Fruit fly (Drosophila melanogaster) whole organism, embryonic: Measurements from ENCODE around the gene CG12106.
A peak's percentile ranks its signal among the peaks of the same experiment; 100 is the strongest.

ENCODE experiments used
- Adf1 ChIP-seq: fragments of 200-800 bp; sonication (Bioruptor generic); IDR thresholded peaks from 2 replicates; pipeline ENCODE4 v1.3.6; 2022; ENCODE audit warnings: missing biosample characterization, missing genetic modification characterization
- Asciz ChIP-seq: fragments of 200-800 bp; sonication (Bioruptor generic); optimal IDR thresholded peaks from 2 replicates; lab custom pipeline; 2017; ENCODE audit warnings: missing biosample characterization, mild to moderate bottlenecking, missing genetic modification characterization, missing genetic modification reagents
- CG10462 ChIP-seq: fragments of 200-800 bp; sonication (Bioruptor generic); optimal IDR thresholded peaks from 2 replicates; lab custom pipeline; 2016; ENCODE audit warnings: missing biosample characterization, missing genetic modification characterization
- CG12391 ChIP-seq: fragments of 200-800 bp; sonication (Bioruptor generic); optimal IDR thresholded peaks from 3 replicates; lab custom pipeline; 2018; ENCODE audit warnings: missing biosample characterization, mild to moderate bottlenecking, missing genetic modification characterization, moderate library complexity
- CG12744 ChIP-seq: fragments of 200-800 bp; sonication (Bioruptor generic); optimal IDR thresholded peaks from 2 replicates; lab custom pipeline; 2016; ENCODE audit warnings: missing biosample characterization, missing genetic modification characterization
- CG13296 ChIP-seq: fragments of 200-800 bp; sonication (Bioruptor generic); optimal IDR thresholded peaks from 3 replicates; lab custom pipeline; 2018; ENCODE audit warnings: missing biosample characterization, mild to moderate bottlenecking, missing genetic modification characterization
- CG13424 ChIP-seq: fragments of 200-800 bp; sonication (Bioruptor generic); optimal IDR thresholded peaks from 2 replicates; lab custom pipeline; 2019; ENCODE audit warnings: missing biosample characterization, mild to moderate bottlenecking, missing genetic modification characterization, moderate library complexity
- CG13894 ChIP-seq: fragments of 200-800 bp; sonication (Bioruptor generic); optimal IDR thresholded peaks from 3 replicates; lab custom pipeline; 2018; ENCODE audit warnings: missing biosample characterization, mild to moderate bottlenecking, missing genetic modification characterization, moderate library complexity
- CG14667 ChIP-seq: fragments of 200-800 bp; sonication (Bioruptor generic); IDR thresholded peaks from 2 replicates; pipeline ENCODE4 v1.3.6; 2022; ENCODE audit warnings: missing biosample characterization, missing genetic modification characterization
- CG14710 ChIP-seq: fragments of 200-800 bp; sonication (Bioruptor generic); optimal IDR thresholded peaks from 3 replicates; lab custom pipeline; 2019; ENCODE audit warnings: missing biosample characterization, mild to moderate bottlenecking, missing genetic modification characterization, moderate library complexity
- CG14965 ChIP-seq: fragments of 200-800 bp; sonication (Bioruptor generic); optimal IDR thresholded peaks from 2 replicates; lab custom pipeline; 2016; ENCODE audit warnings: missing biosample characterization, missing genetic modification characterization, borderline replicate concordance
- CG16815 ChIP-seq: fragments of 200-800 bp; sonication (Bioruptor generic); optimal IDR thresholded peaks from 3 replicates; lab custom pipeline; 2017; ENCODE audit warnings: missing biosample characterization, mild to moderate bottlenecking, missing genetic modification characterization
- CG17328 ChIP-seq: fragments of 200-800 bp; sonication (Bioruptor generic); IDR thresholded peaks from 2 replicates; pipeline ENCODE4 v1.3.6; 2022; ENCODE audit warnings: missing biosample characterization, missing genetic modification characterization
- CG17359 ChIP-seq: fragments of 200-800 bp; sonication (Bioruptor generic); optimal IDR thresholded peaks from 3 replicates; lab custom pipeline; 2018; ENCODE audit warnings: missing biosample characterization, mild to moderate bottlenecking, missing genetic modification characterization, moderate library complexity
- CG18011 ChIP-seq: fragments of 200-800 bp; sonication (Bioruptor generic); optimal IDR thresholded peaks from 2 replicates; lab custom pipeline; 2017; ENCODE audit warnings: missing biosample characterization, missing genetic modification characterization, mild to moderate bottlenecking, moderate library complexity, missing genotype
- CG18262 ChIP-seq: fragments of 200-800 bp; optimal IDR thresholded peaks from 3 replicates; lab custom pipeline; 2019; ENCODE audit warnings: missing biosample characterization, mild to moderate bottlenecking, missing genetic modification characterization, moderate library complexity
- CG18764 ChIP-seq: fragments of 200-800 bp; sonication (Bioruptor generic); optimal IDR thresholded peaks from 3 replicates; lab custom pipeline; 2016; ENCODE audit warnings: missing biosample characterization, missing genetic modification characterization
- CG34422 ChIP-seq: fragments of 200-800 bp; sonication (Bioruptor generic); IDR thresholded peaks from 3 replicates; pipeline ENCODE4 v1.3.6; 2022; ENCODE audit warnings: missing biosample characterization, missing genetic modification characterization
- CG6254 ChIP-seq: fragments of 200-800 bp; sonication (Bioruptor generic); optimal IDR thresholded peaks from 3 replicates; lab custom pipeline; 2017; ENCODE audit warnings: mild to moderate bottlenecking, missing biosample characterization, missing genetic modification reagents, missing genetic modification characterization
- CG6765 ChIP-seq: fragments of 200-800 bp; sonication (Bioruptor generic); optimal IDR thresholded peaks from 3 replicates; lab custom pipeline; 2017; ENCODE audit warnings: missing biosample characterization, mild to moderate bottlenecking, missing genetic modification characterization
- CG7372 ChIP-seq: fragments of 200-800 bp; sonication (Bioruptor generic); IDR thresholded peaks from 2 replicates; pipeline ENCODE4 v1.3.6; 2022; ENCODE audit warnings: missing biosample characterization, missing genetic modification characterization
- CG8089 ChIP-seq: fragments of 200-800 bp; sonication (Bioruptor generic); optimal IDR thresholded peaks from 3 replicates; lab custom pipeline; 2016; ENCODE audit warnings: missing biosample characterization, missing genetic modification characterization
- CG8359 ChIP-seq: fragments of 200-800 bp; sonication (Bioruptor generic); optimal IDR thresholded peaks from 2 replicates; lab custom pipeline; 2017; ENCODE audit warnings: missing biosample characterization, mild to moderate bottlenecking, missing genetic modification characterization, borderline replicate concordance
- CG9876 ChIP-seq: fragments of 200-800 bp; sonication (Bioruptor generic); optimal IDR thresholded peaks from 2 replicates; lab custom pipeline; 2016; ENCODE audit warnings: missing biosample characterization, missing genetic modification characterization
- Dip2 ChIP-seq: fragments of 200-800 bp; sonication (Bioruptor generic); IDR thresholded peaks from 2 replicates; pipeline ENCODE4 v1.3.6; 2022; ENCODE audit warnings: missing biosample characterization, missing genetic modification characterization
- Gsc ChIP-seq: fragments of 200-800 bp; sonication (Bioruptor generic); IDR thresholded peaks from 2 replicates; pipeline ENCODE4 v1.3.6; 2022; ENCODE audit warnings: missing biosample characterization, missing genetic modification characterization
- H15 ChIP-seq: fragments of 200-800 bp; sonication (Bioruptor generic); IDR thresholded peaks from 3 replicates; pipeline ENCODE4 v1.3.6; 2022; ENCODE audit warnings: missing biosample characterization, missing genetic modification characterization
- Hr78 ChIP-seq, 2 experiments: fragments of 200-800 bp in 1 of 2; fragments of >200 bp in 1 of 2; sonication (Bioruptor generic) in 1 of 2; optimal IDR thresholded peaks; 2 replicates each; lab custom pipeline; 2017 to 2019; ENCODE audit warnings: missing biosample characterization in 2 of 2, missing genetic modification characterization in 2 of 2, mild to moderate bottlenecking in 1 of 2, moderate library complexity in 1 of 2
- Lim3 ChIP-seq: fragments of 200-800 bp; sonication (Bioruptor generic); IDR thresholded peaks from 2 replicates; pipeline ENCODE4 v1.3.6; 2022; ENCODE audit warnings: missing biosample characterization, missing genetic modification characterization
- Opbp ChIP-seq: fragments of 200-800 bp; sonication (Bioruptor generic); IDR thresholded peaks from 3 replicates; pipeline ENCODE4 v1.3.6; 2022; ENCODE audit warnings: missing biosample characterization, missing genetic modification characterization; ENCODE audit not compliant: partially characterized antibody
- Pdp1 ChIP-seq, 2 experiments: fragments of 200-800 bp; sonication (Bioruptor generic); optimal IDR thresholded peaks; 3 replicates each; lab custom pipeline; 2016; ENCODE audit warnings: missing biosample characterization in 2 of 2, missing genetic modification characterization in 2 of 2, mild to moderate bottlenecking in 1 of 2, moderate library complexity in 1 of 2
- Tbp ChIP-seq: fragments of >200 bp; optimal IDR thresholded peaks from 2 replicates; lab custom pipeline; 2018; ENCODE audit warnings: missing biosample characterization, missing genetic modification characterization
- amos ChIP-seq: fragments of 200-800 bp; sonication (Bioruptor generic); IDR thresholded peaks from 2 replicates; pipeline ENCODE4 v1.3.6; 2022; ENCODE audit warnings: missing biosample characterization, missing genetic modification characterization; ENCODE audit not compliant: partially characterized antibody
- bab2 ChIP-seq: fragments of 200-800 bp; sonication (Bioruptor generic); optimal IDR thresholded peaks from 2 replicates; lab custom pipeline; 2016; ENCODE audit warnings: missing biosample characterization, missing genetic modification characterization
- danr ChIP-seq: fragments of 200-800 bp; sonication (Bioruptor generic); IDR thresholded peaks from 2 replicates; pipeline ENCODE4 v1.3.6; 2022; ENCODE audit warnings: missing biosample characterization, missing genetic modification characterization
- emc ChIP-seq: fragments of 200-800 bp; sonication (Bioruptor generic); optimal IDR thresholded peaks from 2 replicates; lab custom pipeline; 2016; ENCODE audit warnings: missing biosample characterization, missing genetic modification characterization
- esg ChIP-seq: fragments of 200-800 bp; sonication (Bioruptor generic); conservative IDR thresholded peaks from 2 replicates; pipeline ENCODE4 v1.3.6; 2022; ENCODE audit warnings: missing biosample characterization, missing genetic modification characterization
- ftz-f1 ChIP-seq: fragments of 200-800 bp; sonication (Bioruptor generic); optimal IDR thresholded peaks from 2 replicates; lab custom pipeline; 2016; ENCODE audit warnings: missing biosample characterization, missing genetic modification characterization
- grn ChIP-seq: fragments of 200-800 bp; sonication (Bioruptor generic); optimal IDR thresholded peaks from 3 replicates; lab custom pipeline; 2017; ENCODE audit warnings: missing biosample characterization, missing genetic modification characterization
- hb ChIP-seq: fragments of 200-800 bp; sonication (Bioruptor generic); IDR thresholded peaks from 3 replicates; pipeline ENCODE4 v1.3.6; 2022; ENCODE audit warnings: missing biosample characterization, missing genetic modification characterization; ENCODE audit not compliant: partially characterized antibody
- lmd ChIP-seq: fragments of 200-800 bp; sonication (Bioruptor generic); IDR thresholded peaks from 2 replicates; pipeline ENCODE4 v1.3.6; 2022; ENCODE audit warnings: missing biosample characterization, missing genetic modification characterization
- nau ChIP-seq: fragments of 200-800 bp; sonication (Bioruptor generic); optimal IDR thresholded peaks from 3 replicates; lab custom pipeline; 2017; ENCODE audit warnings: missing biosample characterization, mild to moderate bottlenecking, missing genetic modification characterization, missing genetic modification reagents
- nom ChIP-seq: fragments of 200-800 bp; sonication (Bioruptor generic); optimal IDR thresholded peaks from 2 replicates; lab custom pipeline; 2017; ENCODE audit warnings: missing biosample characterization, missing genetic modification characterization, mild to moderate bottlenecking, moderate library complexity, missing genetic modification reagents
- peb ChIP-seq: fragments of 200-800 bp; sonication (Bioruptor generic); IDR thresholded peaks from 2 replicates; pipeline ENCODE4 v1.3.6; 2022; ENCODE audit warnings: missing biosample characterization, missing genetic modification characterization
- psq ChIP-seq: fragments of 200-800 bp; sonication (Bioruptor generic); optimal IDR thresholded peaks from 2 replicates; lab custom pipeline; 2017; ENCODE audit warnings: missing biosample characterization, missing genetic modification characterization
- sr ChIP-seq: fragments of 200-800 bp; sonication (Bioruptor generic); IDR thresholded peaks from 3 replicates; pipeline ENCODE4 v1.3.6; 2022; ENCODE audit warnings: missing biosample characterization, missing genetic modification characterization
- stc ChIP-seq: fragments of 200-800 bp; sonication (Bioruptor generic); IDR thresholded peaks from 2 replicates; pipeline ENCODE4 v1.3.6; 2022; ENCODE audit warnings: missing biosample characterization, missing genetic modification characterization
- tna ChIP-seq: fragments of 200-800 bp; sonication (Bioruptor generic); IDR thresholded peaks from 2 replicates; pipeline ENCODE4 v1.3.6; 2022; ENCODE audit warnings: missing biosample characterization, missing genetic modification characterization; ENCODE audit not compliant: partially characterized antibody
- tup ChIP-seq: fragments of 200-800 bp; sonication (Bioruptor generic); optimal IDR thresholded peaks from 2 replicates; lab custom pipeline; 2016; ENCODE audit warnings: missing biosample characterization, mild to moderate bottlenecking, missing genetic modification characterization, moderate library complexity
- vvl ChIP-seq: fragments of 200-800 bp; sonication (Bioruptor generic); IDR thresholded peaks from 2 replicates; pipeline ENCODE4 v1.3.6; 2022; ENCODE audit warnings: missing biosample characterization, missing genetic modification characterization

Gene CG12106

dm6 chrX:9155134-9155533 is 38.6 kb upstream of the CG12106 start (continued):
- TF ChIP-seq CG14965, result no peak
- TF ChIP-seq CG14667 (GFP tag; lab: Robert Waterston, UW), result no peak
- TF ChIP-seq esg (GFP tag; lab: Robert Waterston, UW), result peak; percentile 38; the same call in 1 of the 2 replicates
- TF ChIP-seq CG16815, result peak; percentile 14
- no peak for TF ChIP-seq CG6765 (GFP tag; lab: Kevin White, UChicago)
- peak; percentile 48; the same call in 1 of the 2 replicates for TF ChIP-seq lmd
- no peak for TF ChIP-seq Tbp (GFP tag; lab: Kevin White, UChicago)
- TF ChIP-seq CG34422 (GFP tag; lab: Robert Waterston, UW), result no peak
- peak; percentile 74 for TF ChIP-seq CG18262 (tag; lab: Kevin White, UChicago)
- TF ChIP-seq amos, result no peak
- peak; percentile 73 for TF ChIP-seq CG14710 (tag; lab: Kevin White, UChicago)
- TF ChIP-seq CG18011 (GFP tag; lab: Kevin White, UChicago), result no peak
- TF ChIP-seq CG18764 (GFP tag; lab: Kevin White, UChicago), result peak; percentile 44
- no peak for TF ChIP-seq emc (GFP tag; lab: Kevin White, UChicago)
- TF ChIP-seq grn, result no peak
- TF ChIP-seq CG6254 (GFP tag; lab: Kevin White, UChicago), result peak; percentile 55
- peak; percentile 25 for TF ChIP-seq CG8359 (GFP tag; lab: Kevin White, UChicago)
- TF ChIP-seq CG17328, result 0 out of 2 replicates have a peak, but pooled peaks have one; percentile 16
- no peak for TF ChIP-seq tup (GFP tag; lab: Kevin White, UChicago)
- peak; percentile 42; the same call in 1 of the 2 replicates for TF ChIP-seq vvl (GFP tag; lab: Robert Waterston, UW)
- peak; percentile 24; the same call in 1 of the 2 replicates for TF ChIP-seq CG7372 (GFP tag; lab: Robert Waterston, UW)
- TF ChIP-seq CG13424 (tag; lab: Kevin White, UChicago), result peak; percentile 72
- no peak for TF ChIP-seq Asciz (GFP tag; lab: Kevin White, UChicago)
- peak; percentile 42 for TF ChIP-seq CG12744 (GFP tag; lab: Kevin White, UChicago)
- TF ChIP-seq Lim3 (GFP tag; lab: Robert Waterston, UW), result no peak
- TF ChIP-seq ftz-f1 (GFP tag; lab: Kevin White, UChicago), result no peak
- no peak for TF ChIP-seq Adf1 (GFP tag; lab: Robert Waterston, UW)
- no peak for TF ChIP-seq danr (GFP tag; lab: Robert Waterston, UW)
- TF ChIP-seq CG9876, result no peak
- TF ChIP-seq hb, result no peak
- TF ChIP-seq CG17359, result peak; percentile 69
- peak; percentile 64 for TF ChIP-seq bab2 (GFP tag; lab: Kevin White, UChicago)
- peak; percentile 19; the same call in 1 of the 2 replicates for TF ChIP-seq stc (GFP tag; lab: Robert Waterston, UW)
- TF ChIP-seq tna (GFP tag; lab: Robert Waterston, UW), result no peak
- no peak for TF ChIP-seq CG10462 (GFP tag; lab: Kevin White, UChicago)
- no peak for TF ChIP-seq sr (GFP tag; lab: Robert Waterston, UW)
- peak; percentile 59 for TF ChIP-seq CG12391
- TF ChIP-seq Gsc, result no peak
- TF ChIP-seq CG13894 (tag; lab: Kevin White, UChicago), result no peak
- peak; percentile 62 for TF ChIP-seq CG13296 (GFP tag; lab: Kevin White, UChicago)
- peak in 1 of 2 experiments; percentile 24 for TF ChIP-seq Pdp1 (GFP tag; optimal IDR thresholded peaks at IDR 0.05; lab: Kevin White, UChicago)
- no peak for TF ChIP-seq nau (GFP tag; lab: Kevin White, UChicago)
- TF ChIP-seq Opbp (GFP tag; lab: Robert Waterston, UW), result no peak
- no peak for TF ChIP-seq psq (GFP tag; lab: Kevin White, UChicago)
- TF ChIP-seq nom (GFP tag; lab: Kevin White, UChicago), result peak; percentile 50
- no peak; the same call in 1 of the 2 replicates for TF ChIP-seq peb
- peak; percentile 39 for TF ChIP-seq CG8089 (GFP tag; lab: Kevin White, UChicago)
- TF ChIP-seq Dip2, result no peak
- peak in 1 of 2 experiments; percentile 3 for TF ChIP-seq Hr78 (GFP tag; optimal IDR thresholded peaks at IDR 0.05; lab: Kevin White, UChicago)
- TF ChIP-seq H15 (GFP tag; lab: Robert Waterston, UW), result no peak
